ENCODE assay signal across 2 worm cellular contexts in the genomic region with DNA sequence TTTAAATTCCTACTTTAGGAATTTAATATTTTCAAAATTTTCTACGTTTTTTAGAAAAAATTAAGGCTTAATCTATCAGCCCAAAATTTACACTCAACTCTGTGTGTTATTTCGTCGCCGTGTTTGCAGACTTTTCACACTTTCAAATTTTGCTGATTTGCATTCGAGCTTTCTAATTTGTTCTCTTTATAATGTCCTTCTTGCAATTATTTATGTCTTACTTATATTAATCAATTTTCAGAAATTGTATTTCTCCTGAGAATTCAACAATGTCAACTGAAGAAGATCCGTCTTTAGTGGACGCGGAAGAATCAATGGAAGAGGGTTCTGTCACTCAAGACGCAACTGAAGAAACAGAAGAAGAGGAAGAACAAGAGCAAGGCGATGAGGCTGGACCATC.
TF ChIP-seq lines count a peak whose summit lies in the region.

A gene (plus strand): TSS at position 242 of the 400 bp plus-strand sequence.

TF ChIP-seq in whole organism, L1 larva, 84 proteins besides CTCF, POLR2A, EP300 and RAD21 (continues in another document):
- TF ChIP-seq elt-3 (tag; optimal IDR thresholded peaks at IDR 0.05; lab: Kevin White, UChicago) (no peak), C16A3.4 (tag; optimal IDR thresholded peaks at IDR 0.05; lab: Kevin White, UChicago) (no peak), C04F5.9 (tag; optimal IDR thresholded peaks at IDR 0.05; lab: Kevin White, UChicago) (no peak), isw-1 (GFP tag; IDR thresholded peaks at IDR 0.05; lab: Robert Waterston, UW) (no peak), hlh-17 (GFP tag; optimal IDR thresholded peaks at IDR 0.05; lab: Kevin White, UChicago; ENCODE audit: borderline replicate concordance) (no peak), aha-1 (tag; optimal IDR thresholded peaks at IDR 0.05; lab: Kevin White, UChicago) (no peak), ztf-11 (tag; optimal IDR thresholded peaks at IDR 0.05; lab: Kevin White, UChicago) (no peak), unc-62 (GFP tag; optimal IDR thresholded peaks at IDR 0.05; lab: Kevin White, UChicago) (no peak), alr-1 (tag; optimal IDR thresholded peaks at IDR 0.05; lab: Kevin White, UChicago; ENCODE audit: borderline replicate concordance) (no peak), fkh-4 (tag; optimal IDR thresholded peaks at IDR 0.05; lab: Kevin White, UChicago; ENCODE audit: borderline replicate concordance) (no peak), unc-30 (tag; optimal IDR thresholded peaks at IDR 0.05; lab: Kevin White, UChicago) (no peak), egl-13 (tag; optimal IDR thresholded peaks at IDR 0.05; lab: Kevin White, UChicago) (no peak), irx-1 (tag; optimal IDR thresholded peaks at IDR 0.05; lab: Kevin White, UChicago) (no peak), F16B12.6 (tag; optimal IDR thresholded peaks at IDR 0.05; lab: Kevin White, UChicago) (peak; percentile 74), ceh-82 (tag; optimal IDR thresholded peaks at IDR 0.05; lab: Kevin White, UChicago) (no peak), ztf-4 (tag; optimal IDR thresholded peaks at IDR 0.05; lab: Kevin White, UChicago) (no peak), unc-130 (tag; optimal IDR thresholded peaks at IDR 0.05; lab: Kevin White, UChicago) (no peak), mep-1 (tag; optimal IDR thresholded peaks at IDR 0.05; lab: Kevin White, UChicago) (no peak), aly-2 (tag; optimal IDR thresholded peaks at IDR 0.05; lab: Kevin White, UChicago) (no peak), egl-27 (tag; optimal IDR thresholded peaks at IDR 0.05; lab: Kevin White, UChicago) (no peak), hlh-4 (tag; optimal IDR thresholded peaks at IDR 0.05; lab: Kevin White, UChicago) (no peak), unc-86 (tag; optimal IDR thresholded peaks at IDR 0.05; lab: Kevin White, UChicago) (no peak), mef-2 (tag; optimal IDR thresholded peaks at IDR 0.05; lab: Kevin White, UChicago) (no peak), jun-1 (tag; optimal IDR thresholded peaks at IDR 0.05; lab: Kevin White, UChicago) (no peak), pag-3 (tag; optimal IDR thresholded peaks at IDR 0.05; lab: Kevin White, UChicago; ENCODE audit: borderline replicate concordance, insufficient read depth) (no peak), efl-1 (optimal IDR thresholded peaks at IDR 0.05; lab: Kevin White, UChicago) (peak in 1 of 2 experiments; percentile 2), efl-1 (GFP tag; optimal IDR thresholded peaks at IDR 0.05 in 1 of 2; lab: Kevin White, UChicago) (peak; percentile 44 to 92), nhr-20 (tag; optimal IDR thresholded peaks at IDR 0.05; lab: Kevin White, UChicago) (no peak), zag-1 (tag; optimal IDR thresholded peaks at IDR 0.05; lab: Kevin White, UChicago) (no peak), ets-5 (GFP tag; IDR thresholded peaks at IDR 0.05; lab: Robert Waterston, UW) (no peak), ces-1 (GFP tag; optimal IDR thresholded peaks at IDR 0.05; lab: Kevin White, UChicago) (no peak), blmp-1 (tag; optimal IDR thresholded peaks at IDR 0.05; lab: Kevin White, UChicago) (no peak), nhr-237 (tag; optimal IDR thresholded peaks at IDR 0.05; lab: Kevin White, UChicago) (no peak), lsy-2 (tag; optimal IDR thresholded peaks at IDR 0.05; lab: Kevin White, UChicago) (peak in 1 of 2 experiments; percentile 16), snpc-4 (tag; optimal IDR thresholded peaks at IDR 0.05; lab: Kevin White, UChicago) (no peak), snu-23 (GFP tag; optimal IDR thresholded peaks at IDR 0.05; lab: Kevin White, UChicago) (no peak), mdl-1 (tag; optimal IDR thresholded peaks at IDR 0.05; lab: Kevin White, UChicago) (no peak), ama-1 (optimal IDR thresholded peaks at IDR 0.05; lab: Kevin White, UChicago) (no peak), tbx-2 (tag; optimal IDR thresholded peaks at IDR 0.05; lab: Kevin White, UChicago) (peak; percentile 14), nhr-19 (GFP tag; conservative IDR thresholded peaks at IDR 0.05; lab: Robert Waterston, UW) (no peak), dpl-1 (GFP tag; optimal IDR thresholded peaks at IDR 0.05; lab: Kevin White, UChicago) (peak in 2 of 3 experiments; percentile 3 to 38), nhr-71 (tag; optimal IDR thresholded peaks at IDR 0.05; lab: Kevin White, UChicago) (no peak), lin-35 (GFP tag; optimal IDR thresholded peaks at IDR 0.05; lab: Kevin White, UChicago) (peak in 1 of 2 experiments; percentile 11), nhr-77 (tag; optimal IDR thresholded peaks at IDR 0.05; lab: Kevin White, UChicago) (no peak)

TF ChIP-seq in whole organism, L4 larva, 104 proteins besides CTCF, POLR2A, EP300 and RAD21:
- TF ChIP-seq ceh-62 (tag; optimal IDR thresholded peaks at IDR 0.05; lab: Kevin White, UChicago) (no peak), aha-1 (tag; lab: Kevin White, UChicago) (peak; percentile 80)
